Fruit fly (Drosophila melanogaster) whole organism: ENCODE measurements around the gene temp.

Source experiments
- CG8478 ChIP-seq: fragments of >200 bp; optimal IDR thresholded peaks from 2 replicates; lab custom pipeline; 2018; ENCODE audit warnings: inconsistent platforms
- Dll ChIP-seq: fragments of >200 bp; optimal IDR thresholded peaks from 2 replicates; lab custom pipeline; 2017
- pan ChIP-seq: fragments of >200 bp; optimal IDR thresholded peaks from 2 replicates; lab custom pipeline; 2017
- psq ChIP-seq: fragments of >200 bp; optimal IDR thresholded peaks from 2 replicates; lab custom pipeline; 2017

DNA sequence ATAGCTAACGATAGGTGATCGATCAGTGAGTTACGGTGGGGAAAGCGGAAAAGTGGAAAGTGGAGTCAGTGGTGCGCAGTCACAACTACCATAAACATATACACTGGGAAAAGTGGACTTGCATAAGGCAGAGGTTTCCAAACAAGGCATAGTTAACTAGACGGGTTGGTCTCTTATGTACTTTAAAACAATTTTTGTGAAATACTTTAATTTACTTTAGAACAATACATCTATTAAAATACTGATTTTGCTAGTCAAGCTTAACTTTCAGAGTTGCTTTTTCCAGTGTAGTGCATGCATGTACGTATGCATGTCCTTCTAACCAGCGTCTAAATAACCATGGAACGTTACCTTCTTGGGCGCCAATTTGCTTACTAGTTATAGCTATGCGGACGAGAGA lies 42.4 kb downstream of the temp start:
- TF ChIP-seq psq (no peak), pan (lab: Kevin White, UChicago) (no peak), Dll (no peak), CG8478 (lab: Kevin White, UChicago) (no peak)
